Worm (Caenorhabditis elegans) whole organism, L4/young adult: Measurements from ENCODE around the gene lron-4.
A peak's percentile ranks its signal among the peaks of the same experiment; 100 is the strongest.

Source experiments
- W03F9.2 ChIP-seq: fragments of 150-350 bp; optimal IDR thresholded peaks from 2 replicates; lab custom pipeline; 2014; ENCODE audit warnings: missing biosample characterization, missing genetic modification characterization
- dao-5 ChIP-seq: sonication (generic microtip); optimal IDR thresholded peaks from 2 replicates; lab custom pipeline; 2016; ENCODE audit warnings: missing genotype, missing genetic modification characterization, moderate library complexity, missing compliant biosample characterization
- him-1 ChIP-seq: sonication (generic microtip); optimal IDR thresholded peaks from 2 replicates; lab custom pipeline; 2016; ENCODE audit warnings: missing genotype, missing genetic modification reagents, missing genetic modification characterization, missing compliant biosample characterization

The lron-4 gene

ce11 chrII:8112063-8112462 lies at the start of gene lron-4:
Gene lron-4 (minus strand): TSS chrII:8112163.
- no peak for TF ChIP-seq him-1 (tag; lab: Kevin White, UChicago)
- no peak for TF ChIP-seq W03F9.2 (tag; lab: Kevin White, UChicago)
- TF ChIP-seq dao-5: no peak

DNA sequence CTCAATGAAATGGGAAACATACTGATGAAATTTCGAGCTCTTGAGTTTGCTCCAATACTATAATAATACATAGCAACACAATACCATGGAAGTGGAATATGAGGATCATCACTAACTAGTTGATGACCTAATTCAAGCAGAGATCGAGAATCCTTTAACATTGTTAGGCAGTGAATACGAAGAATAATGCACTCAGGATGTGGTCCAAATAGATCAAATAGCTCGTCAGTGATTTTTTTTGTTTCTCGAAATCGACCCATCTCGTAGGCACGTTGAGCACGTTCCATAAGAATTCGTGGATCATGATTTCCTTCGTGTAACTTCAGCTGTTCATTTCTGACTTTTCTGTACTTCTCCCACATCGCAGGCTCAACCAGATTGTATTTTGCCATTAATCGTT lies 49.0 kb upstream of the lron-4 start:
- TF ChIP-seq dao-5: no peak
- TF ChIP-seq him-1 (tag; lab: Kevin White, UChicago): no peak
- no peak for TF ChIP-seq W03F9.2 (tag; lab: Kevin White, UChicago)

DNA sequence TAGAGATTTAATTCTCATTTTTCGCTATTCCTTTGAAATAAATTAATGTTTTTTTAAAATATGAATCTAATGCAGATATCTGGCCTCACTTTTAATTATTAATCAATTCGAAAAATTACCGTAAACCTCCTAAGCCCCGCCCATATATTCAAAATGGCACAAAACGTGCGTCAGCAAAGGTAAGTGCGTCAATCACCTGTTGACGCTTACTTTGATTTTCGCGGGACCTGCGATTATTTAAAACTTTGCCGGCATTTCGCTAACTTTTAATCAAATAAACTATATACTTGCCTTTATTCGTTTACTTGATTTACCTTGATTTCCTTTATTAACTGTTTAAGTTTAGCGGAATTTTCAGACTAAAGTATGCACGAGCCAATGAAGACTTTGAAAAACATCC lies 46.0 kb upstream of the lron-4 start, which contains the start of gene pch-2:
Gene pch-2 (plus strand): TSS at position 359 of the 400 bp plus-strand sequence.
- no peak for TF ChIP-seq him-1 (tag; lab: Kevin White, UChicago)
- no peak for TF ChIP-seq dao-5
- TF ChIP-seq W03F9.2 (tag; lab: Kevin White, UChicago): no peak

ce11 chrII:8156845-8157373 lies 44.9 kb upstream of the lron-4 start, which contains the start of the genes tub-1 and tmem-138:
Gene tub-1 (minus strand): TSS chrII:8156945.
Gene tmem-138 (plus strand): TSS chrII:8157323.
- TF ChIP-seq W03F9.2 (tag; lab: Kevin White, UChicago): no peak
- TF ChIP-seq dao-5: no peak
- no peak for TF ChIP-seq him-1 (tag; lab: Kevin White, UChicago)

- TF ChIP-seq W03F9.2 (tag; lab: Kevin White, UChicago) (no peak), dao-5 (no peak), him-1 (tag; lab: Kevin White, UChicago) (no peak)
These were observed 40.9 kb upstream of the lron-4 start for ce11 chrII:8152711-8153325.

DNA sequence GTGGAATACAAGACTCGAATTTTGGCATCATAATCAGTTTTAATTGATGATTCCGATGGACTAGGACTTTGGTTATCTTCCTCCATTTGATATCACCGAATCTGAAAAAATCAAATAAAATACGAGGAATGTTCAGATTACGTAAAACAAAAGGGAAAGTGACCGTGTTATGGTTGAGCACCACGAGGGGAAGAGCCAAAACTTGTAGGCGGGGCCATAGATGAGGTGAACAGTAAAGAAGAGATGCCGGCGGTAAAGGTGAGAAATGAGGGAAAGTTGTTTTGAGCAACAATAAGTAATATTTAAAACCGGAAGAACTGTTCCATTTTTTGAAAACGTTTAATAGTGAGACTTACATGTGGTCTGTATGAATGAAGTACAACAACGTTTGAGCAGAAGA lies 38.0 kb upstream of the lron-4 start, which contains the start of gene F10B5.3:
Gene F10B5.3 (minus strand): TSS at position 101 of the 400 bp plus-strand sequence.
- TF ChIP-seq him-1 (tag; lab: Kevin White, UChicago) (no peak), dao-5 (no peak), W03F9.2 (tag; lab: Kevin White, UChicago) (no peak)

- TF ChIP-seq dao-5 (no peak), him-1 (tag; lab: Kevin White, UChicago) (no peak), W03F9.2 (tag; lab: Kevin White, UChicago) (no peak)
These were observed 32.6 kb upstream of the lron-4 start, which contains the start of gene F10B5.2 for ce11 chrII:8144543-8144942. Gene F10B5.2 (plus strand): TSS chrII:8144762.

DNA sequence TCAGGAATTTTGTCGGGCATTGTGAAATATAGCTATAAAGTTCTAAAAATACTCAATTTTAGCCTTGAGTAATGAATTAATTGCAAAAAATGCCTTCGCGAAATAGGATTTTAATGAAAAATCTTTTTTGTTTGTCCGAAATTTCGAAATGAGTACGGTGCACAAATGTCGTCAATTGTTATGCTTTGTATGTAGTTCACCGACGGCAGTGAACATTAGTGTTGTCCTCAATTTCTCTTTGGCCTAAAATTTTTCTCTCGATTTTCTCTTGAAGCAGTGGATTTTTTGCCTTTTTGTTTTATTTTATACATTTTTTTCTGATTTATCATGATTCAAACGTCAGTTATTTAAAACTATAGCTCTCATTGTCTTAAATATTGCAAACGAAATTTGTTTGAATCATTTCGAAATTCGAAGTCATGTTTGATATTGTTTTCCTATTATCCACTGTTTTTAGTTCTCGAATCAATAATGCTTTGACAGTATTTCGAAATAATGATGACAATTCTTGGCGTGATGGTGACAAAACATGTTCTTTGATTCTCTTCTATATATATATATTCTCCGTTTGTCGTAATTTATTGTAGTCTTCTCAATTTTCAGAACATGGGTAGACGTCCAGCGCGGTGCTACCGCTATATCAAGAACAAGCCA lies 31.4 kb upstream of the lron-4 start, which contains the start of the genes ints-11 and rpl-10:
Gene ints-11 (minus strand): TSS at position 201 of the 654 bp plus-strand sequence.
Gene rpl-10 (plus strand): TSS at position 604 of the 654 bp plus-strand sequence.
- peak; percentile 76 for TF ChIP-seq W03F9.2 (tag; lab: Kevin White, UChicago)
- no peak for TF ChIP-seq him-1 (tag; lab: Kevin White, UChicago)
- no peak for TF ChIP-seq dao-5

DNA sequence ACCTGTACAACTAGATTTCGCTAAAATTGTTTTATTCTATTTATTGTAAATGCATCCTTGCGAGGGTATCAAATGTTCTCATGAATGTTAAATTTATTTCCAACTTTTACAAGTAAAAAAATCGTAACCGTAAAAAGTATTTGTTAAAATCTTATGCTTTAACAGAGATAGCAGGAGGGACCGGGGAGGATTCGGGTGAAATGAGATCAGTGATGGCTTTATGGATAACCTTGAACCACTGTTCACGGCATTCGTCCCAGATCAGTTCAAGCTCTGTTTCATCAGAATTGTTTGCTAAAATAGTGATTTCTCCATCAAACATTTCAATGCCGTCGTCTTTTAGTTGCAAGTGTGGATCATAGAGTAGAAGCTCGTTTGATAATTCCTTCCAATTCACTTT lies 29.2 kb upstream of the lron-4 start:
- TF ChIP-seq W03F9.2 (tag; lab: Kevin White, UChicago): no peak
- no peak for TF ChIP-seq him-1 (tag; lab: Kevin White, UChicago)
- no peak for TF ChIP-seq dao-5

DNA sequence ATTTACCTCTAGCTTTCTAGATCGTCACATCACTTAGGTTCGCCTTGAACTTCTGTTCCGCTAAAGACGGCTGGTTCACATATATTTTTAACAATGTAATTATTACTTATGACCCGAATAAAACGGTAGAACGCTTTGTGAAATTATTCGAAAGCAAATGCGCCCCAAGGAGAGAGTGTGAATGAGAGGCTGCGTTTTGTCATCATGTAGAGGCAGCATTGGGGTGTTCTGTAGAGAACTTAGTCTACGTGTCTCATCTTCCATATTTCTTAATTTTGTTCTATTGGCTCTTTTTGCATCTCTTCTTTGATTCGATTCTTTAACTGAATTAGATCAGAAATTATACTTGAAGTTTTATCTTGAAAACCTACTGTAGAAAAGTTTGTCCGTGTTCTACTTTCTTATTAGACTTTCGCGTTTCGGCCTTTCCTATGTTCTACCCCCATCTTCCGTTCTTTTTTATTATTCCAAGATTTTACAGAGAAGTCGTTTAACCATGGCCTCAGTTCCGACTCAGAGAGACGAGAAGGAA lies 26.1 kb upstream of the lron-4 start, which contains the start of gene cdc-48.2:
Gene cdc-48.2 (plus strand): TSS at position 482 of the 532 bp plus-strand sequence.
- TF ChIP-seq dao-5: no peak
- TF ChIP-seq W03F9.2 (tag; lab: Kevin White, UChicago): no peak
- TF ChIP-seq him-1 (tag; lab: Kevin White, UChicago): no peak

DNA sequence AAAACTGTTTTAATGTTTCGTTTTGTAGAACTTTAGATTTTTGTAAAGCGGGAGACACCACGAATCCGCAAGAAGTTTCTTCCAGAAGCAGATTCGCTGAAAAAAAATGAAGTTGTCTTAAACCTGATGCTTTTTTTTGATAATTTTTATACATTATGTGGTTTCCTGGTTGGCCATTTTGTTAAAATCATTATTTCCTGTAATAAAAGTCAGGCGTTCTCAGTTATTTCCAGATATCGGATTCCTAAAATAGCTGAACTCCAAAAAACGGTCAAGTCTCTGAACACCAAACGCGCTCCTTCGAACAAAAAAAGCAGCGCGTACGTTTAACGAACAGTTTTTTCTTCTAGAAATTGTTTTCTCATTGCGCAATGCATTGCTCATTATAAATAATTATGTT lies 25.4 kb upstream of the lron-4 start:
- TF ChIP-seq dao-5 (no peak), him-1 (tag; lab: Kevin White, UChicago) (no peak)

- no peak for TF ChIP-seq W03F9.2 (tag; lab: Kevin White, UChicago)
- no peak for TF ChIP-seq him-1 (tag; lab: Kevin White, UChicago)
- TF ChIP-seq dao-5: no peak
These were observed 24.9 kb upstream of the lron-4 start, which contains the start of gene ctns-1 for ce11 chrII:8136818-8137217. Gene ctns-1 (minus strand): TSS chrII:8136918.

DNA sequence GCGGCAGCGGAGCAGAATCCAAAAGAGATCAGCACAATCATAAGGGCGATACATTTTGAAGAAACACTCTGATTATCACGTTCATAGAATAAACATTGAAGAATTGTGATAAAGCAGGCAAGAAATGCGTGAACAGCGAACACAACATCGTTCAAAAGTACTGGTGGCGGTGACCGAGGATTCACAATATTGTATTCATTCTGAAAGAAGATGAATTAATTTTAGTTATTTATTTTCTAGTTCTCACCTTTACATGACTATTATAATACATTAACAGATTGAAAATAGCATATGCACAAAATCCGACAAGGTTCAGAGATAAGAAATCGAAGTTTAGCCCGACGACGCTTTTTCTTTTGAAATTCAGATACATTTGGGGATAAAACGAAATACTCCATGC lies 24.0 kb upstream of the lron-4 start:
- TF ChIP-seq W03F9.2 (tag; lab: Kevin White, UChicago) (no peak), dao-5 (no peak), him-1 (tag; lab: Kevin White, UChicago) (no peak)
